Worm (Caenorhabditis elegans): Measurements from ENCODE around the gene T01H10.11.

DNA sequence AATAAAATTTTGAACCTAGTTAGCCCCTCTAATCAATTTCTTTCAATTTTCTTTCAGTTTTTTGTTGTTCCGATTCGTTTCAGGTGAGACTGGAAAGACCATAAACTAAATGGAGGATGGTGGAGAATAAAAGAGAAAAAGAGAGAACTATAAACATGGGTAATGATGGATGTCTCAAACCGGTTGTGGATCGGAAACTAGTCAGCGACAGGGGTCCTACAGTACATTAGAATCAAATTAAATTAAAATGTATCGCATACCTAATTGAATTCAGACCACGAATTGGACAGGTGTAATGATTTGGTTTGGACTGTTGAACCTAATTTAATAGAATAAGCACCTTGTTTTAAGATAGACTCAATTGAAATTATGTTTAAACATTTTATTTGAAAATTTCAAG, 40.8 kb downstream of the T01H10.11 start:
- no peak for TF ChIP-seq nhr-11 (tag; optimal IDR thresholded peaks at IDR 0.05)
- no peak for TF ChIP-seq che-1 (tag; optimal IDR thresholded peaks at IDR 0.05)
- TF ChIP-seq tbx-2 (tag; optimal IDR thresholded peaks at IDR 0.05) = no peak

Data from whole organism, late embryonic.